Worm (Caenorhabditis elegans) whole organism, L4 larva: ENCODE data around the gene T02C1.2.

Experiments
- F10B5.3 ChIP-seq: sonication (generic microtip); optimal IDR thresholded peaks from 2 replicates; lab custom pipeline; 2016; ENCODE audit warnings: mild to moderate bottlenecking, missing genetic modification characterization, missing compliant biosample characterization
- F26F4.8 ChIP-seq: fragments of 200-800 bp; sonication (Bioruptor generic); conservative IDR thresholded peaks from 2 replicates; pipeline ENCODE4 v1.3.6; 2022; ENCODE audit warnings: missing genetic modification characterization, missing compliant biosample characterization
- F49E8.2 ChIP-seq: sonication (generic microtip); optimal IDR thresholded peaks from 2 replicates; lab custom pipeline; 2016; ENCODE audit warnings: missing compliant biosample characterization, mild to moderate bottlenecking, missing genetic modification characterization, borderline replicate concordance
- R02D3.7 ChIP-seq: fragments of 150-350 bp; sonication (generic microtip); optimal IDR thresholded peaks from 3 replicates; lab custom pipeline; 2014; ENCODE audit warnings: missing biosample characterization, missing genetic modification characterization
- T20F7.1 ChIP-seq: fragments of 200-800 bp; sonication (Bioruptor generic); optimal IDR thresholded peaks from 2 replicates; lab custom pipeline; 2018; ENCODE audit warnings: mild to moderate bottlenecking, missing genetic modification characterization, missing compliant biosample characterization
- Y75B8A.6 ChIP-seq: fragments of 200-800 bp; sonication (Bioruptor generic); IDR thresholded peaks from 2 replicates; pipeline ENCODE4 v1.3.6; 2022; ENCODE audit warnings: missing genetic modification reagents, missing genetic modification characterization, missing compliant biosample characterization
- ZK546.5 ChIP-seq, 2 experiments: sonication (generic microtip); optimal IDR thresholded peaks; 2 replicates each; lab custom pipeline; 2017; ENCODE audit warnings: missing biosample characterization in 2 of 2, missing genetic modification characterization in 2 of 2
- arid-1 ChIP-seq: fragments of 200-800 bp; sonication (Bioruptor generic); conservative IDR thresholded peaks from 2 replicates; pipeline ENCODE4 v1.3.6; 2022; ENCODE audit warnings: missing genetic modification reagents, missing genetic modification characterization, missing compliant biosample characterization
- ceh-28 ChIP-seq: fragments of 150-350 bp; optimal IDR thresholded peaks from 2 replicates; lab custom pipeline; 2014; ENCODE audit warnings: missing biosample characterization, missing genetic modification reagents, missing genetic modification characterization
- ceh-32 ChIP-seq: sonication (generic microtip); optimal IDR thresholded peaks from 2 replicates; lab custom pipeline; 2016; ENCODE audit warnings: mild to moderate bottlenecking, missing genetic modification characterization, missing compliant biosample characterization; ENCODE audit not compliant: poor library complexity
- ceh-44 ChIP-seq: fragments of 200-800 bp; sonication (Bioruptor generic); IDR thresholded peaks from 2 replicates; pipeline ENCODE4 v1.3.6; 2022; ENCODE audit warnings: missing genetic modification reagents, missing genetic modification characterization, missing compliant biosample characterization
- cey-2 ChIP-seq: sonication (generic microtip); optimal IDR thresholded peaks from 3 replicates; lab custom pipeline; 2017; ENCODE audit warnings: missing genetic modification characterization, mild to moderate bottlenecking, missing compliant biosample characterization, antibody characterized with exemption, borderline replicate concordance; ENCODE audit not compliant: insufficient read depth
- daf-16 ChIP-seq, 3 experiments: sonication (generic microtip); optimal IDR thresholded peaks; 2 replicates each; lab custom pipeline; 2016 to 2017; ENCODE audit warnings: missing genetic modification characterization in 3 of 3, missing genetic modification reagents in 3 of 3, mild to moderate bottlenecking in 2 of 3, missing compliant biosample characterization in 2 of 3, missing biosample characterization in 1 of 3, moderate library complexity in 1 of 3
- daf-8 ChIP-seq: fragments of 200-800 bp; sonication (Bioruptor generic); IDR thresholded peaks from 2 replicates; pipeline ENCODE4 v1.3.6; 2022; ENCODE audit warnings: missing genetic modification characterization, missing compliant biosample characterization
- dmd-6 ChIP-seq: fragments of 200-800 bp; sonication (Bioruptor generic); IDR thresholded peaks from 2 replicates; pipeline ENCODE4 v1.3.6; 2022; ENCODE audit warnings: missing genetic modification reagents, missing genetic modification characterization, missing compliant biosample characterization
- dve-1 ChIP-seq: sonication (generic microtip); optimal IDR thresholded peaks from 2 replicates; lab custom pipeline; 2017; ENCODE audit warnings: antibody characterized with exemption, mild to moderate bottlenecking, missing genetic modification characterization, missing compliant biosample characterization; ENCODE audit not compliant: insufficient read depth
- fos-1 ChIP-seq: fragments of 150-350 bp; optimal IDR thresholded peaks from 2 replicates; lab custom pipeline; 2014; ENCODE audit warnings: missing biosample characterization, missing genetic modification characterization
- hlh-11 ChIP-seq: fragments of 200-800 bp; sonication (Bioruptor generic); optimal IDR thresholded peaks from 2 replicates; lab custom pipeline; 2018; ENCODE audit warnings: mild to moderate bottlenecking, missing genetic modification characterization, missing compliant biosample characterization
- hlh-30 ChIP-seq: sonication (generic microtip); optimal IDR thresholded peaks from 2 replicates; lab custom pipeline; 2017; ENCODE audit warnings: antibody characterized with exemption, mild to moderate bottlenecking, missing genetic modification characterization, missing compliant biosample characterization; ENCODE audit not compliant: insufficient read depth
- hmg-1.1 ChIP-seq: fragments of 200-800 bp; sonication (Bioruptor generic); IDR thresholded peaks from 2 replicates; pipeline ENCODE4 v1.3.6; 2022; ENCODE audit warnings: missing genetic modification reagents, missing genetic modification characterization, missing compliant biosample characterization
- jun-1 ChIP-seq: fragments of 150-350 bp; optimal IDR thresholded peaks from 2 replicates; lab custom pipeline; 2014; ENCODE audit warnings: missing biosample characterization, missing genetic modification reagents, missing genetic modification characterization
- lin-1 ChIP-seq: fragments of 200-800 bp; sonication (Bioruptor generic); IDR thresholded peaks from 2 replicates; pipeline ENCODE4 v1.3.6; 2022; ENCODE audit warnings: missing genetic modification reagents, missing genetic modification characterization, missing compliant biosample characterization
- lin-29 ChIP-seq: fragments of 200-800 bp; sonication (Bioruptor generic); IDR thresholded peaks from 2 replicates; pipeline ENCODE4 v1.3.6; 2022; ENCODE audit warnings: missing genetic modification reagents, missing genetic modification characterization, missing compliant biosample characterization
- lir-3 ChIP-seq: sonication (generic microtip); optimal IDR thresholded peaks from 2 replicates; lab custom pipeline; 2016; ENCODE audit warnings: mild to moderate bottlenecking, missing genetic modification characterization, missing compliant biosample characterization
- madf-9 ChIP-seq: fragments of 200-800 bp; sonication (Bioruptor generic); conservative IDR thresholded peaks from 2 replicates; pipeline ENCODE4 v1.3.6; 2022; ENCODE audit warnings: missing genetic modification reagents, missing genetic modification characterization, missing compliant biosample characterization
- mes-2 ChIP-seq: sonication (generic microtip); optimal IDR thresholded peaks from 2 replicates; lab custom pipeline; 2016; ENCODE audit warnings: missing genotype, mild to moderate bottlenecking, missing genetic modification characterization, missing compliant biosample characterization; ENCODE audit not compliant: poor library complexity, severe bottlenecking
- mxl-2 ChIP-seq: fragments of 200-800 bp; sonication (Bioruptor generic); conservative IDR thresholded peaks from 2 replicates; pipeline ENCODE4 v1.3.6; 2022; ENCODE audit warnings: missing genetic modification reagents, missing genetic modification characterization, missing compliant biosample characterization
- nhr-102 ChIP-seq: sonication (generic microtip); optimal IDR thresholded peaks from 2 replicates; lab custom pipeline; 2016; ENCODE audit warnings: mild to moderate bottlenecking, missing genetic modification characterization, moderate library complexity, missing compliant biosample characterization
- nhr-25 ChIP-seq: sonication (generic microtip); optimal IDR thresholded peaks from 2 replicates; lab custom pipeline; 2017; ENCODE audit warnings: missing genetic modification characterization, mild to moderate bottlenecking, missing compliant biosample characterization, antibody characterized with exemption, moderate library complexity, borderline replicate concordance; ENCODE audit not compliant: insufficient read depth
- nhr-28 ChIP-seq: fragments of 150-350 bp; optimal IDR thresholded peaks from 2 replicates; lab custom pipeline; 2014; ENCODE audit warnings: missing biosample characterization, missing genetic modification characterization
- nhr-41 ChIP-seq: fragments of 200-800 bp; sonication (Bioruptor generic); IDR thresholded peaks from 2 replicates; pipeline ENCODE4 v1.3.6; 2022; ENCODE audit warnings: missing genetic modification reagents, missing genetic modification characterization, missing compliant biosample characterization
- nhr-48 ChIP-seq: sonication (generic microtip); optimal IDR thresholded peaks from 2 replicates; lab custom pipeline; 2016; ENCODE audit warnings: mild to moderate bottlenecking, missing genetic modification characterization, missing compliant biosample characterization
- nhr-76 ChIP-seq: fragments of 150-350 bp; optimal IDR thresholded peaks from 2 replicates; lab custom pipeline; 2014; ENCODE audit warnings: missing biosample characterization, missing genetic modification characterization
- nhr-77 ChIP-seq: fragments of 150-350 bp; optimal IDR thresholded peaks from 2 replicates; lab custom pipeline; 2014; ENCODE audit warnings: missing biosample characterization, missing genetic modification characterization
- pqm-1 ChIP-seq: sonication (generic microtip); optimal IDR thresholded peaks from 2 replicates; lab custom pipeline; 2017; ENCODE audit warnings: missing biosample characterization, missing genetic modification characterization
- saeg-2 ChIP-seq: fragments of 200-800 bp; sonication (Bioruptor generic); IDR thresholded peaks from 2 replicates; pipeline ENCODE4 v1.3.6; 2022; ENCODE audit warnings: missing genetic modification reagents, missing genetic modification characterization, missing compliant biosample characterization
- sdz-12 ChIP-seq: fragments of 200-800 bp; sonication (Bioruptor generic); optimal IDR thresholded peaks from 2 replicates; lab custom pipeline; 2018; ENCODE audit warnings: mild to moderate bottlenecking, missing genetic modification characterization, missing compliant biosample characterization
- skn-1 ChIP-seq: fragments of 150-350 bp; optimal IDR thresholded peaks from 2 replicates; lab custom pipeline; 2014; ENCODE audit warnings: missing biosample characterization, missing genetic modification characterization
- spr-3 ChIP-seq: fragments of 200-800 bp; sonication (Bioruptor generic); optimal IDR thresholded peaks from 2 replicates; lab custom pipeline; 2018; ENCODE audit warnings: mild to moderate bottlenecking, missing genetic modification characterization, missing compliant biosample characterization
- unc-62 ChIP-seq, 3 experiments: fragments of 150-350 bp in 1 of 3; sonication (generic microtip); optimal IDR thresholded peaks in 2 of 3; peaks in 1 of 3; 1 replicate in 1 of 3; 2 replicates in 2 of 3; lab custom pipeline; 2014 to 2017; ENCODE audit warnings: missing biosample characterization in 3 of 3, missing genetic modification characterization in 3 of 3, missing genetic modification reagents in 3 of 3, missing genotype in 1 of 3
- vab-7 ChIP-seq: fragments of 200-800 bp; sonication (Bioruptor generic); IDR thresholded peaks from 2 replicates; pipeline ENCODE4 v1.3.6; 2022; ENCODE audit warnings: missing genetic modification reagents, missing genetic modification characterization, missing compliant biosample characterization
- zfp-2 ChIP-seq: sonication (generic microtip); optimal IDR thresholded peaks from 2 replicates; lab custom pipeline; 2016; ENCODE audit warnings: mild to moderate bottlenecking, missing genetic modification characterization, missing compliant biosample characterization
- zfp-3 ChIP-seq: fragments of 200-800 bp; sonication (Bioruptor generic); conservative IDR thresholded peaks from 2 replicates; pipeline ENCODE4 v1.3.6; 2022; ENCODE audit warnings: missing genetic modification reagents, missing genetic modification characterization, missing compliant biosample characterization
- zip-2 ChIP-seq: fragments of 150-350 bp; optimal IDR thresholded peaks from 2 replicates; lab custom pipeline; 2014; ENCODE audit warnings: missing biosample characterization, missing genetic modification characterization
- ztf-7 ChIP-seq: fragments of 150-350 bp; optimal IDR thresholded peaks from 2 replicates; lab custom pipeline; 2014; ENCODE audit warnings: missing biosample characterization, missing genetic modification characterization

T02C1.2 gene

ce11 chrIII:9255801-9256200 is 5.0 kb downstream of the T02C1.2 start:
- TF ChIP-seq nhr-48 (tag; lab: Kevin White, UChicago): no peak
- peak; percentile 88 for TF ChIP-seq pqm-1 (tag; lab: Kevin White, UChicago)
- TF ChIP-seq nhr-41 (GFP tag; lab: Robert Waterston, UW): no peak
- no peak for TF ChIP-seq unc-62 (GFP tag; optimal IDR thresholded peaks at IDR 0.05 in 1 of 2; lab: Kevin White, UChicago)
- TF ChIP-seq unc-62 (tag; optimal IDR thresholded peaks at IDR 0.05; lab: Kevin White, UChicago): no peak
- TF ChIP-seq dve-1 (tag; lab: Kevin White, UChicago): peak; percentile 58
- no peak for TF ChIP-seq fos-1 (tag; lab: Kevin White, UChicago)
- no peak for TF ChIP-seq daf-16 (GFP tag; optimal IDR thresholded peaks at IDR 0.05; lab: Kevin White, UChicago)
- peak; percentile 85 for TF ChIP-seq daf-16 (tag; optimal IDR thresholded peaks at IDR 0.05; lab: Kevin White, UChicago)
- peak; percentile 28 for TF ChIP-seq hlh-30 (tag; lab: Kevin White, UChicago)
- no peak for TF ChIP-seq nhr-76 (tag; lab: Kevin White, UChicago)
- TF ChIP-seq nhr-28 (tag; lab: Kevin White, UChicago): peak; percentile 62
- peak; percentile 3 for TF ChIP-seq nhr-77
- TF ChIP-seq R02D3.7 (tag; lab: Kevin White, UChicago): no peak
- peak; percentile 68 for TF ChIP-seq dmd-6 (GFP tag; lab: Robert Waterston, UW)
- TF ChIP-seq hlh-11 (tag; lab: Kevin White, UChicago): peak; percentile 63
- TF ChIP-seq ztf-7 (tag; lab: Kevin White, UChicago): no peak
- TF ChIP-seq saeg-2: no peak
- TF ChIP-seq, all 104 proteins: peak for 8

ce11 chrIII:9256961-9257360 is 6.1 kb downstream of the T02C1.2 start, which contains the start of gene M01A8.1:
Gene M01A8.1 (plus strand): TSS chrIII:9257261.
- no peak for TF ChIP-seq ZK546.5 (tag; optimal IDR thresholded peaks at IDR 0.05; lab: Kevin White, UChicago)
- no peak for TF ChIP-seq mes-2 (tag; lab: Kevin White, UChicago)
- no peak for TF ChIP-seq mxl-2 (GFP tag; lab: Robert Waterston, UW)
- TF ChIP-seq nhr-77: no peak
- no peak for TF ChIP-seq cey-2 (tag; lab: Kevin White, UChicago)
- no peak for TF ChIP-seq spr-3 (GFP tag; lab: Kevin White, UChicago)
- TF ChIP-seq zfp-2 (tag; lab: Kevin White, UChicago): no peak
- no peak for TF ChIP-seq T20F7.1 (GFP tag; lab: Kevin White, UChicago)
- TF ChIP-seq hlh-30 (tag; lab: Kevin White, UChicago): no peak
- no peak for TF ChIP-seq ceh-32 (tag; lab: Kevin White, UChicago)
- no peak for TF ChIP-seq Y75B8A.6 (GFP tag; lab: Robert Waterston, UW)
- no peak for TF ChIP-seq nhr-48 (tag; lab: Kevin White, UChicago)
- no peak for TF ChIP-seq madf-9
- TF ChIP-seq F26F4.8 (GFP tag; lab: Robert Waterston, UW): no peak
- no peak for TF ChIP-seq dmd-6 (GFP tag; lab: Robert Waterston, UW)
- TF ChIP-seq sdz-12 (GFP tag; lab: Kevin White, UChicago): no peak
- TF ChIP-seq hmg-1.1 (GFP tag; lab: Robert Waterston, UW): no peak
- no peak for TF ChIP-seq lin-1 (GFP tag; lab: Robert Waterston, UW)

ce11 chrIII:9258510-9258909 is 7.7 kb downstream of the T02C1.2 start:
- TF ChIP-seq arid-1 (GFP tag; lab: Robert Waterston, UW) (no peak), nhr-28 (tag; lab: Kevin White, UChicago) (peak; percentile 40), jun-1 (tag; lab: Kevin White, UChicago) (no peak), skn-1 (tag; lab: Kevin White, UChicago) (no peak), dmd-6 (GFP tag; lab: Robert Waterston, UW) (peak; percentile 28; the same call in 1 of the 2 replicates), pqm-1 (tag; lab: Kevin White, UChicago) (peak; percentile 20), F49E8.2 (tag; lab: Kevin White, UChicago) (no peak), F26F4.8 (GFP tag; lab: Robert Waterston, UW) (no peak), F10B5.3 (no peak), ceh-28 (tag; lab: Kevin White, UChicago) (no peak), lir-3 (no peak), lin-29 (GFP tag; lab: Robert Waterston, UW) (no peak), ceh-44 (GFP tag; lab: Robert Waterston, UW) (no peak), nhr-102 (tag; lab: Kevin White, UChicago) (no peak), nhr-76 (tag; lab: Kevin White, UChicago) (no peak), zip-2 (tag; lab: Kevin White, UChicago) (no peak), nhr-25 (no peak), zfp-3 (GFP tag; lab: Robert Waterston, UW) (no peak), daf-8 (GFP tag; lab: Robert Waterston, UW) (no peak), hlh-11 (tag; lab: Kevin White, UChicago) (peak; percentile 37), vab-7 (GFP tag; lab: Robert Waterston, UW) (no peak)
